Worm (Caenorhabditis elegans): ENCODE results near the gene srw-39.

The srw-39 gene

ce11 chrV:20165808-20166207 lies 6.0 kb downstream of the srw-39 start:
- no peak for TF ChIP-seq unc-62 (GFP tag; optimal IDR thresholded peaks at IDR 0.05)

ce11 chrV:20164059-20164892 lies 7.6 kb downstream of the srw-39 start, which contains the start of gene F19B2.5:
TSS of gene F19B2.5 (minus strand) at chrV:20164165.
- no peak for TF ChIP-seq unc-62 (GFP tag; optimal IDR thresholded peaks at IDR 0.05)

ce11 chrV:20163105-20163449 lies 8.8 kb downstream of the srw-39 start:
- TF ChIP-seq unc-62 (GFP tag; optimal IDR thresholded peaks at IDR 0.05), result no peak

ce11 chrV:20162290-20163104 lies 9.3 kb downstream of the srw-39 start:
- no peak for TF ChIP-seq unc-62 (GFP tag; optimal IDR thresholded peaks at IDR 0.05)

ce11 chrV:20161781-20162289 lies 10.0 kb downstream of the srw-39 start:
- TF ChIP-seq unc-62 (GFP tag; optimal IDR thresholded peaks at IDR 0.05), result no peak

- no peak for TF ChIP-seq unc-62 (GFP tag; optimal IDR thresholded peaks at IDR 0.05)
Measured at ce11 chrV:20158223-20158622, 13.6 kb downstream of the srw-39 start, which contains the start of gene F19B2.6. TSS of gene F19B2.6 (plus strand) at chrV:20158523.

- TF ChIP-seq unc-62 (GFP tag; optimal IDR thresholded peaks at IDR 0.05), result no peak
Measured at ce11 chrV:20151855-20152254, 20.0 kb downstream of the srw-39 start.

ce11 chrV:20151432-20151831 lies 20.4 kb downstream of the srw-39 start, which contains the start of gene F19B2.7:
TSS of gene F19B2.7 (plus strand) at chrV:20151732.
- TF ChIP-seq unc-62 (GFP tag; optimal IDR thresholded peaks at IDR 0.05), result no peak

ce11 chrV:20147662-20148245 lies 24.1 kb downstream of the srw-39 start, which contains the start of gene Y113G7A.13:
TSS of gene Y113G7A.13 (plus strand) at chrV:20148195.
- TF ChIP-seq unc-62 (GFP tag; optimal IDR thresholded peaks at IDR 0.05), result no peak

- no peak for TF ChIP-seq unc-62 (GFP tag; optimal IDR thresholded peaks at IDR 0.05)
Measured at ce11 chrV:20143711-20144110, 28.1 kb downstream of the srw-39 start.

- no peak for TF ChIP-seq unc-62 (GFP tag; optimal IDR thresholded peaks at IDR 0.05)
Measured at ce11 chrV:20142285-20142684, 29.6 kb downstream of the srw-39 start, which contains the start of gene Y113G7A.12. TSS of gene Y113G7A.12 (plus strand) at chrV:20142585.

ce11 chrV:20138407-20139044 lies 33.3 kb downstream of the srw-39 start, which contains the start of gene Y113G7A.14:
TSS of gene Y113G7A.14 (minus strand) at chrV:20138457.
- TF ChIP-seq unc-62 (GFP tag; optimal IDR thresholded peaks at IDR 0.05), result no peak

ce11 chrV:20135247-20135646 lies 36.6 kb downstream of the srw-39 start, which contains the start of gene Y113G7A.22:
TSS of gene Y113G7A.22 (minus strand) at chrV:20135347.
- no peak for TF ChIP-seq unc-62 (GFP tag; optimal IDR thresholded peaks at IDR 0.05)

- TF ChIP-seq unc-62 (GFP tag; optimal IDR thresholded peaks at IDR 0.05), result no peak
Measured at ce11 chrV:20134797-20135196, 37.0 kb downstream of the srw-39 start.

- no peak for TF ChIP-seq unc-62 (GFP tag; optimal IDR thresholded peaks at IDR 0.05)
Measured at ce11 chrV:20133163-20133562, 38.7 kb downstream of the srw-39 start, which contains the start of gene ssu-1. TSS of gene ssu-1 (minus strand) at chrV:20133263.
